Fruit fly (Drosophila melanogaster): ENCODE measurements around the gene Skp2.

The Skp2 gene

dm6 chr3R:4333964-4334363 is 3.5 kb downstream of the Skp2 start, which contains the start of gene CG9776 (continued):
- TF ChIP-seq tap (tag; optimal IDR thresholded peaks at IDR 0.05), result no peak
- peak; percentile 82 for TF ChIP-seq CG17829 (tag; optimal IDR thresholded peaks at IDR 0.05)
- peak in 1 of 2 experiments; percentile 70 for TF ChIP-seq Dfd (GFP tag; optimal IDR thresholded peaks at IDR 0.05)
- peak; percentile 53; the same call in 1 of the 2 replicates for TF ChIP-seq lmd (GFP tag; IDR thresholded peaks at IDR 0.05)
- TF ChIP-seq CG13624 (GFP tag; optimal IDR thresholded peaks at IDR 0.05), result peak; percentile 54
- peak; percentile 43 for TF ChIP-seq HLH3B (GFP tag; IDR thresholded peaks at IDR 0.05)
- no peak for TF ChIP-seq esg (GFP tag; conservative IDR thresholded peaks at IDR 0.05)
- TF ChIP-seq CG16815 (GFP tag; optimal IDR thresholded peaks at IDR 0.05), result no peak
- TF ChIP-seq sima (GFP tag; optimal IDR thresholded peaks at IDR 0.05), result no peak
- peak; percentile 60 for TF ChIP-seq Atf3 (GFP tag; optimal IDR thresholded peaks at IDR 0.05)
- no peak for TF ChIP-seq CG6689 (GFP tag; IDR thresholded peaks at IDR 0.05)
- TF ChIP-seq jigr1 (GFP tag; IDR thresholded peaks at IDR 0.05), result no peak
- TF ChIP-seq Hr3 (GFP tag; optimal IDR thresholded peaks at IDR 0.05), result peak; percentile 42
- no peak for TF ChIP-seq CG14965 (GFP tag; optimal IDR thresholded peaks at IDR 0.05; ENCODE audit: borderline replicate concordance)
- peak; percentile 31 for TF ChIP-seq crc (GFP tag; optimal IDR thresholded peaks at IDR 0.05)
- peak; percentile 38 for TF ChIP-seq cato (GFP tag; optimal IDR thresholded peaks at IDR 0.05; ENCODE audit: borderline replicate concordance)
- peak; percentile 67 for TF ChIP-seq NC2β (GFP tag; optimal IDR thresholded peaks at IDR 0.05)
- peak; percentile 78 for TF ChIP-seq CG14710 (tag; optimal IDR thresholded peaks at IDR 0.05)
- peak; percentile 15 for TF ChIP-seq D19B (GFP tag; optimal IDR thresholded peaks at IDR 0.05)
- TF ChIP-seq prd (optimal IDR thresholded peaks at IDR 0.05), result no peak
- TF ChIP-seq prd (GFP tag; IDR thresholded peaks at IDR 0.05), result peak; percentile 54; the same call in 2 of the 3 replicates
- peak; percentile 98 for TF ChIP-seq BEAF-32 (GFP tag; optimal IDR thresholded peaks at IDR 0.05)
- TF ChIP-seq Lpt (GFP tag; optimal IDR thresholded peaks at IDR 0.05), result no peak
- no peak for TF ChIP-seq phol (tag; optimal IDR thresholded peaks at IDR 0.05)
- peak; percentile 51 for TF ChIP-seq CG4424 (GFP tag; optimal IDR thresholded peaks at IDR 0.05)
- TF ChIP-seq Fer3 (tag; optimal IDR thresholded peaks at IDR 0.05), result no peak
- TF ChIP-seq hbn (GFP tag; IDR thresholded peaks at IDR 0.05; ENCODE audit: partially characterized antibody), result peak; percentile 96
- peak; percentile 98 for TF ChIP-seq inv (GFP tag; IDR thresholded peaks at IDR 0.05; ENCODE audit: partially characterized antibody)
- TF ChIP-seq aop (GFP tag; IDR thresholded peaks at IDR 0.05), result 0 out of 2 replicates have a peak, but pooled peaks have one; percentile 14
- TF ChIP-seq CG30403 (GFP tag; optimal IDR thresholded peaks at IDR 0.05), result peak; percentile 73
- TF ChIP-seq PHDP (tag; optimal IDR thresholded peaks at IDR 0.05), result no peak
- TF ChIP-seq Dip2 (GFP tag; IDR thresholded peaks at IDR 0.05), result no peak
- no peak for TF ChIP-seq ttk (GFP tag; IDR thresholded peaks at IDR 0.05)
- peak; percentile 99 for TF ChIP-seq ssp (GFP tag; IDR thresholded peaks at IDR 0.05)
- TF ChIP-seq Drgx (GFP tag; IDR thresholded peaks at IDR 0.05), result no peak
- no peak for TF ChIP-seq Adf1 (GFP tag; IDR thresholded peaks at IDR 0.05)
- TF ChIP-seq dmrt99B (tag; optimal IDR thresholded peaks at IDR 0.05), result no peak
- peak; percentile 20 for TF ChIP-seq psq (GFP tag; optimal IDR thresholded peaks at IDR 0.05)
- TF ChIP-seq CG31224 (GFP tag; IDR thresholded peaks at IDR 0.05), result peak; percentile 44
- TF ChIP-seq nerfin-2 (GFP tag; IDR thresholded peaks at IDR 0.05; ENCODE audit: partially characterized antibody), result peak; percentile 95
- peak; percentile 41 for TF ChIP-seq jumu (GFP tag; optimal IDR thresholded peaks at IDR 0.05)
- TF ChIP-seq cwo (GFP tag; optimal IDR thresholded peaks at IDR 0.05), result no peak
- no peak for TF ChIP-seq zf30C (GFP tag; optimal IDR thresholded peaks at IDR 0.05)
- TF ChIP-seq H2.0 (GFP tag; IDR thresholded peaks at IDR 0.05), result no peak
- TF ChIP-seq jing (GFP tag; optimal IDR thresholded peaks at IDR 0.05), result no peak
- peak; percentile 65 for TF ChIP-seq CG16863 (GFP tag; optimal IDR thresholded peaks at IDR 0.05)
- peak; percentile 41 for TF ChIP-seq eyg (GFP tag; optimal IDR thresholded peaks at IDR 0.05)
- peak; percentile 53 for TF ChIP-seq CG10366 (GFP tag; IDR thresholded peaks at IDR 0.05)
- TF ChIP-seq da (GFP tag; optimal IDR thresholded peaks at IDR 0.05), result peak; percentile 34
- TF ChIP-seq CG8765 (GFP tag; IDR thresholded peaks at IDR 0.05), result 0 out of 2 replicates have a peak, but pooled peaks have one; percentile 38
- peak; percentile 71 for TF ChIP-seq HLH54F (GFP tag; optimal IDR thresholded peaks at IDR 0.05)
- no peak for TF ChIP-seq oc (tag; optimal IDR thresholded peaks at IDR 0.05)
